Worm (Caenorhabditis elegans) whole organism, L4 larva: Measurements from ENCODE around the gene C54D10.9.
A peak's percentile ranks its signal among the peaks of the same experiment; 100 is the strongest.

ENCODE experiments used
- F10B5.3 ChIP-seq: sonication (generic microtip); optimal IDR thresholded peaks from 2 replicates; lab custom pipeline; 2016; ENCODE audit warnings: mild to moderate bottlenecking, missing genetic modification characterization, missing compliant biosample characterization
- F26F4.8 ChIP-seq: fragments of 200-800 bp; sonication (Bioruptor generic); conservative IDR thresholded peaks from 2 replicates; pipeline ENCODE4 v1.3.6; 2022; ENCODE audit warnings: missing genetic modification characterization, missing compliant biosample characterization
- Y48G9A.11 ChIP-seq: fragments of 200-800 bp; sonication (Bioruptor generic); IDR thresholded peaks from 2 replicates; pipeline ENCODE4 v1.3.6; 2022; ENCODE audit warnings: missing genetic modification reagents, missing genetic modification characterization, missing compliant biosample characterization
- aha-1 ChIP-seq: fragments of 150-350 bp; peaks from one replicate; lab custom pipeline; 2014; ENCODE audit warnings: missing biosample characterization, missing genetic modification characterization
- ceh-32 ChIP-seq: sonication (generic microtip); optimal IDR thresholded peaks from 2 replicates; lab custom pipeline; 2016; ENCODE audit warnings: mild to moderate bottlenecking, missing genetic modification characterization, missing compliant biosample characterization; ENCODE audit not compliant: poor library complexity
- ceh-82 ChIP-seq: sonication (generic microtip); optimal IDR thresholded peaks from 2 replicates; lab custom pipeline; 2017; ENCODE audit warnings: missing biosample characterization, missing genetic modification characterization
- ces-1 ChIP-seq: fragments of 150-350 bp; sonication (generic microtip); optimal IDR thresholded peaks from 4 replicates; lab custom pipeline; 2014; ENCODE audit warnings: missing biosample characterization, missing genetic modification reagents, missing genetic modification characterization
- daf-16 ChIP-seq, 3 experiments: sonication (generic microtip); optimal IDR thresholded peaks; 2 replicates each; lab custom pipeline; 2016 to 2017; ENCODE audit warnings: missing genetic modification characterization in 3 of 3, missing genetic modification reagents in 3 of 3, mild to moderate bottlenecking in 2 of 3, missing compliant biosample characterization in 2 of 3, missing biosample characterization in 1 of 3, moderate library complexity in 1 of 3
- dmd-6 ChIP-seq: fragments of 200-800 bp; sonication (Bioruptor generic); IDR thresholded peaks from 2 replicates; pipeline ENCODE4 v1.3.6; 2022; ENCODE audit warnings: missing genetic modification reagents, missing genetic modification characterization, missing compliant biosample characterization
- dpl-1 ChIP-seq: fragments of 150-350 bp; optimal IDR thresholded peaks from 2 replicates; lab custom pipeline; 2014; ENCODE audit warnings: missing biosample characterization, missing genetic modification reagents, missing genetic modification characterization
- dve-1 ChIP-seq: sonication (generic microtip); optimal IDR thresholded peaks from 2 replicates; lab custom pipeline; 2017; ENCODE audit warnings: antibody characterized with exemption, mild to moderate bottlenecking, missing genetic modification characterization, missing compliant biosample characterization; ENCODE audit not compliant: insufficient read depth
- fos-1 ChIP-seq: fragments of 150-350 bp; optimal IDR thresholded peaks from 2 replicates; lab custom pipeline; 2014; ENCODE audit warnings: missing biosample characterization, missing genetic modification characterization
- hlh-11 ChIP-seq: fragments of 200-800 bp; sonication (Bioruptor generic); optimal IDR thresholded peaks from 2 replicates; lab custom pipeline; 2018; ENCODE audit warnings: mild to moderate bottlenecking, missing genetic modification characterization, missing compliant biosample characterization
- lin-1 ChIP-seq: fragments of 200-800 bp; sonication (Bioruptor generic); IDR thresholded peaks from 2 replicates; pipeline ENCODE4 v1.3.6; 2022; ENCODE audit warnings: missing genetic modification reagents, missing genetic modification characterization, missing compliant biosample characterization
- lin-38 ChIP-seq: fragments of 200-800 bp; sonication (Bioruptor generic); IDR thresholded peaks from 2 replicates; pipeline ENCODE4 v1.3.6; 2022; ENCODE audit warnings: missing genetic modification reagents, missing genetic modification characterization, missing compliant biosample characterization
- mes-2 ChIP-seq: sonication (generic microtip); optimal IDR thresholded peaks from 2 replicates; lab custom pipeline; 2016; ENCODE audit warnings: missing genotype, mild to moderate bottlenecking, missing genetic modification characterization, missing compliant biosample characterization; ENCODE audit not compliant: poor library complexity, severe bottlenecking
- mxl-3 ChIP-seq: fragments of 200-800 bp; sonication (Bioruptor generic); optimal IDR thresholded peaks from 2 replicates; lab custom pipeline; 2018; ENCODE audit warnings: mild to moderate bottlenecking, missing genetic modification characterization, missing compliant biosample characterization
- nhr-10 ChIP-seq: fragments of 150-350 bp; optimal IDR thresholded peaks from 2 replicates; lab custom pipeline; 2014; ENCODE audit warnings: missing biosample characterization, missing genetic modification characterization
- nhr-102 ChIP-seq: sonication (generic microtip); optimal IDR thresholded peaks from 2 replicates; lab custom pipeline; 2016; ENCODE audit warnings: mild to moderate bottlenecking, missing genetic modification characterization, moderate library complexity, missing compliant biosample characterization
- nhr-11 ChIP-seq: fragments of 150-350 bp; optimal IDR thresholded peaks from 2 replicates; lab custom pipeline; 2014; ENCODE audit warnings: missing biosample characterization, missing genetic modification characterization
- nhr-237 ChIP-seq: sonication (generic microtip); optimal IDR thresholded peaks from 2 replicates; lab custom pipeline; 2017; ENCODE audit warnings: missing biosample characterization, missing genetic modification characterization
- nhr-25 ChIP-seq: sonication (generic microtip); optimal IDR thresholded peaks from 2 replicates; lab custom pipeline; 2017; ENCODE audit warnings: missing genetic modification characterization, mild to moderate bottlenecking, missing compliant biosample characterization, antibody characterized with exemption, moderate library complexity, borderline replicate concordance; ENCODE audit not compliant: insufficient read depth
- nhr-28 ChIP-seq: fragments of 150-350 bp; optimal IDR thresholded peaks from 2 replicates; lab custom pipeline; 2014; ENCODE audit warnings: missing biosample characterization, missing genetic modification characterization
- nhr-6 ChIP-seq: fragments of 150-350 bp; optimal IDR thresholded peaks from 2 replicates; lab custom pipeline; 2014; ENCODE audit warnings: missing biosample characterization, missing genetic modification characterization
- nhr-77 ChIP-seq: fragments of 150-350 bp; optimal IDR thresholded peaks from 2 replicates; lab custom pipeline; 2014; ENCODE audit warnings: missing biosample characterization, missing genetic modification characterization
- php-3 ChIP-seq: fragments of 200-800 bp; sonication (Bioruptor generic); IDR thresholded peaks from 2 replicates; pipeline ENCODE4 v1.3.6; 2022; ENCODE audit warnings: missing genetic modification reagents, missing genetic modification characterization, missing compliant biosample characterization
- pqm-1 ChIP-seq: sonication (generic microtip); optimal IDR thresholded peaks from 2 replicates; lab custom pipeline; 2017; ENCODE audit warnings: missing biosample characterization, missing genetic modification characterization
- saeg-2 ChIP-seq: fragments of 200-800 bp; sonication (Bioruptor generic); IDR thresholded peaks from 2 replicates; pipeline ENCODE4 v1.3.6; 2022; ENCODE audit warnings: missing genetic modification reagents, missing genetic modification characterization, missing compliant biosample characterization
- spr-3 ChIP-seq: fragments of 200-800 bp; sonication (Bioruptor generic); optimal IDR thresholded peaks from 2 replicates; lab custom pipeline; 2018; ENCODE audit warnings: mild to moderate bottlenecking, missing genetic modification characterization, missing compliant biosample characterization
- tra-1 ChIP-seq: fragments of 200-800 bp; sonication (Bioruptor generic); IDR thresholded peaks from 2 replicates; pipeline ENCODE4 v1.3.6; 2022; ENCODE audit warnings: missing genetic modification reagents, missing genetic modification characterization, missing compliant biosample characterization
- unc-62 ChIP-seq, 3 experiments: fragments of 150-350 bp in 1 of 3; sonication (generic microtip); optimal IDR thresholded peaks in 2 of 3; peaks in 1 of 3; 1 replicate in 1 of 3; 2 replicates in 2 of 3; lab custom pipeline; 2014 to 2017; ENCODE audit warnings: missing biosample characterization in 3 of 3, missing genetic modification characterization in 3 of 3, missing genetic modification reagents in 3 of 3, missing genotype in 1 of 3
- zag-1 ChIP-seq: fragments of 150-350 bp; optimal IDR thresholded peaks from 2 replicates; lab custom pipeline; 2014; ENCODE audit warnings: missing biosample characterization, missing genetic modification characterization
- zip-2 ChIP-seq: fragments of 150-350 bp; optimal IDR thresholded peaks from 2 replicates; lab custom pipeline; 2014; ENCODE audit warnings: missing biosample characterization, missing genetic modification characterization
- ztf-11 ChIP-seq: fragments of 150-350 bp; optimal IDR thresholded peaks from 2 replicates; lab custom pipeline; 2014; ENCODE audit warnings: missing biosample characterization, missing genetic modification characterization

The C54D10.9 gene

DNA sequence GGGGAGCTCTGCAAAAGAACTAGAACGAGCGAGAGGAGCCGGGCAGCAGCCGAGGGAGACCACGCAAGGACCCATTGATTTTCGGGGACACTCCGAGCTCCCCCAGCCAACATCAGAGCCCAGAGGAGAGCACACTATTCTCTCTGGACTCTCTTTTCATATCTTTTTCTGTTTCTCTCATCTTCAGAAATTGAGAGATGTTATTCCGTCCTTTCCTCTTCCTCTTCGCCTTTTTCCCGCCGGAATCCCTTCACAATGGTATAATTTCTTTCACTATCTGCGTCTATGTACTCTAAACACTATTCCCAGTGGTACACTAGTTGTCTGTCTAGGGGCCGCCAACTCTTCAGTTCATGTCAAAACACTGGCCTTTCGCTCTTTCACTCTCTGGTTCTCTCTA, 18.4 kb downstream of the C54D10.9 start (continued):
- TF ChIP-seq Y48G9A.11 (GFP tag; lab: Robert Waterston, UW) (no peak), dmd-6 (GFP tag; lab: Robert Waterston, UW) (peak; percentile 60), dve-1 (tag; lab: Kevin White, UChicago) (peak; percentile 42), zip-2 (tag; lab: Kevin White, UChicago) (no peak), spr-3 (GFP tag; lab: Kevin White, UChicago) (no peak)

DNA sequence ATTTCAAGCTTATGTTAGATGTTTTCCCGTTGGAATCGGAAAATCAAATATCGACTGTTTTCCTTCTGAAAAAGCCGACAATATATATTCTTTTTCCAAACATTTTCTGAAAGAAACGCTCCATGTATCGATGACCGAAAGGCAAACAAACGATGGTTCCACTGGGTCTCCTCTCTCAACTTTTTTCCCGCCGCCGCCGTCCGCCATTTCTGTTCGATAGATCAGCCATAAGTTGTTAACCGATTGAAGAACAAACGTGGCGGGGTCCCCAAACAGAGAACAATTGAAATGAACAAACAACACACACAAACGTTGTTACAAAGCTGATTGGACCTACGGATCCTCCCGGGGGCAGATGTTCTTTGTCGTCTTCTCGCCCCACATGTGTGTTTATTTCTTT, 19.7 kb downstream of the C54D10.9 start:
- TF ChIP-seq nhr-6: peak; percentile 55
- no peak for TF ChIP-seq saeg-2
- TF ChIP-seq mxl-3 (GFP tag; lab: Kevin White, UChicago): no peak

DNA sequence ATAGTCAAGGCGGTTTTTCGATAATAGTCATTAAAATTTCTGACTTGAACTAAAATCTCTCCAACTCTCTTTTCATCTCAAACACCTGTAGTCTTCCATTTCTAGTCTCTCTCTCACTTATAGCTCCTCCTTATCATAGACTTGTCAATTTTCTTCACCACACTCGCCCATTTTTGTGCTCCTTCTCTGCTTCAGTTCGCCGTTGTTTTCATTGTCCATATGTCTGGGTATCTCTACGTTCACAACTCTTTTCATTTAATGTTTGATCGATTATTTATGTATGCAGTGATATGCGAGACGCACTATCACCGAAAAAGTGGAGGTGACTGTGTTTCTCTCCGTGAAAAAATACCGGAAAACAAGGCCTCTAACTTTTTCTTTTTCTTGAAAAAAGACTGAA, 20.8 kb downstream of the C54D10.9 start:
- TF ChIP-seq mes-2 (tag; lab: Kevin White, UChicago): peak; percentile 42
- peak; percentile 37 for TF ChIP-seq nhr-102 (tag; lab: Kevin White, UChicago)
- TF ChIP-seq fos-1 (tag; lab: Kevin White, UChicago): peak; percentile 11
- peak; percentile 89 for TF ChIP-seq hlh-11 (tag; lab: Kevin White, UChicago)
- TF ChIP-seq ceh-32 (tag; lab: Kevin White, UChicago): no peak
- no peak for TF ChIP-seq ztf-11 (tag; lab: Kevin White, UChicago)
- peak in 1 of 2 experiments; percentile 72 for TF ChIP-seq unc-62 (GFP tag; optimal IDR thresholded peaks at IDR 0.05 in 1 of 2; lab: Kevin White, UChicago)
- TF ChIP-seq unc-62 (tag; optimal IDR thresholded peaks at IDR 0.05; lab: Kevin White, UChicago): no peak
- no peak for TF ChIP-seq nhr-10 (tag; lab: Kevin White, UChicago)
- TF ChIP-seq tra-1 (GFP tag; lab: Robert Waterston, UW): peak; percentile 52; the same call in 1 of the 2 replicates
- TF ChIP-seq dve-1 (tag; lab: Kevin White, UChicago): peak; percentile 71
- no peak for TF ChIP-seq ces-1 (GFP tag; lab: Kevin White, UChicago)
- no peak for TF ChIP-seq daf-16 (GFP tag; optimal IDR thresholded peaks at IDR 0.05; lab: Kevin White, UChicago)
- peak; percentile 93 for TF ChIP-seq daf-16 (tag; optimal IDR thresholded peaks at IDR 0.05; lab: Kevin White, UChicago)
- no peak for TF ChIP-seq aha-1 (tag; lab: Kevin White, UChicago)
- peak; percentile 94 for TF ChIP-seq nhr-28 (tag; lab: Kevin White, UChicago)
- no peak for TF ChIP-seq ceh-82
- TF ChIP-seq dmd-6 (GFP tag; lab: Robert Waterston, UW): peak; percentile 93
- TF ChIP-seq nhr-25 (tag; lab: Kevin White, UChicago): no peak
- TF ChIP-seq pqm-1: peak; percentile 96
- TF ChIP-seq nhr-237 (tag; lab: Kevin White, UChicago): no peak
- peak; percentile 9 for TF ChIP-seq nhr-11
- no peak for TF ChIP-seq dpl-1 (GFP tag; lab: Kevin White, UChicago)
- TF ChIP-seq php-3: peak; percentile 90
- peak; percentile 45; the same call in 1 of the 2 replicates for TF ChIP-seq lin-1 (GFP tag; lab: Robert Waterston, UW)
- peak; percentile 71 for TF ChIP-seq nhr-77

DNA sequence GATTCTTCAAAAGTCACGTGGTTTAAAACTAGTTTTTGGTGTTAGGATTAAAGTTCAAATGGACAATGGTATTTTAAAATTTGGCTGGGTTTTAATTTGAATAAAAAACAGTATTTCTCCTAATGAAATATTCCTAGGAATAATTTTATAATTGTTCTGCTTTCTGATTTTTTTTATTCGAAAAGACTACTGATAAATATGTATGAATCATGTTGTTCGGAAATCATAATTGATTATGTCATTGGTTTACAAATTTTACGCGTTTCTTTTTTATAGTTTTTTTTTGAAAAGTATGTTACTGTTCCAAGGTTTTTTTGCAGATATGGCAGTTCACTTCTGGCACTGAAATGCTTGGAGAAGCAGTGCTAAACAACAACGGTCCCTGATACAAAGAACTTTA, 21.4 kb downstream of the C54D10.9 start, which contains the start of gene F28C1.3:
TSS of gene F28C1.3 (plus strand) at position 301 of the 400 bp plus-strand sequence.
- no peak for TF ChIP-seq F26F4.8 (GFP tag; lab: Robert Waterston, UW)
- no peak for TF ChIP-seq zag-1 (tag; lab: Kevin White, UChicago)
- TF ChIP-seq F10B5.3 (tag; lab: Kevin White, UChicago): no peak

DNA sequence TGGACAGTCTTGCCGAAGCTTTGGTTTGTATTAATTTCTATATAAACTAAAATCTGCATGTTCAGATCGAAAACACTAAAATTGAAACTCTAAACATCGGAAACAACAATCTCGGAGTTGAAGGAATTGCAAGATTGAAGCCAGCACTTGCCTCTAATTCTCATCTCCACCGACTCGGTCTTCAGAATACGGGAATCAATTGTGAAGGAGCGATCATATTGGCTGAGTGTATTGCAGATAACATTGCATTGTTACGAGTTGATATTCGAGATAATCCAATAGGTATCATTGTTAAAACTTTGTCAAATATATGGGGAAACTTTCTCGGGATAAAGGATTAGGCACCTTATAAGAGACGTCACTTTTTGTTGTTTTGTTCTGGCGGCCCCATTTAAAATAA, 23.4 kb downstream of the C54D10.9 start:
- TF ChIP-seq unc-62 (GFP tag; optimal IDR thresholded peaks at IDR 0.05 in 1 of 2; lab: Kevin White, UChicago): peak in 1 of 2 experiments; percentile 96
- TF ChIP-seq unc-62 (tag; optimal IDR thresholded peaks at IDR 0.05; lab: Kevin White, UChicago): no peak
- TF ChIP-seq lin-38 (GFP tag; lab: Robert Waterston, UW): no peak
- TF ChIP-seq, all 104 proteins: peak for 1
